Fruit fly (Drosophila melanogaster) whole organism, wandering third instar larva: ENCODE data around the gene Tm2.

Experiments used
- HLH106 ChIP-seq: fragments of 200-800 bp; optimal IDR thresholded peaks from 3 replicates; lab custom pipeline; 2019; ENCODE audit warnings: missing biosample characterization, mild to moderate bottlenecking, missing genetic modification characterization, moderate library complexity
- Hr78 ChIP-seq: fragments of >200 bp; optimal IDR thresholded peaks from 2 replicates; lab custom pipeline; 2017; ENCODE audit warnings: missing biosample characterization, missing genetic modification characterization
- Vsx2 ChIP-seq: fragments of 200-300, 225-300 bp; sonication (Bioruptor generic); optimal IDR thresholded peaks from 2 replicates; lab custom pipeline; 2018; ENCODE audit warnings: missing biosample characterization, missing genetic modification characterization; ENCODE audit not compliant: partially characterized antibody
- br ChIP-seq: fragments of 200-800 bp; sonication (Bioruptor generic); optimal IDR thresholded peaks from 2 replicates; lab custom pipeline; 2016; ENCODE audit warnings: missing biosample characterization, missing genetic modification characterization
- psq ChIP-seq: fragments of 200-800 bp; sonication (Bioruptor generic); optimal IDR thresholded peaks from 3 replicates; lab custom pipeline; 2017; ENCODE audit warnings: missing biosample characterization, mild to moderate bottlenecking, missing genetic modification characterization, moderate library complexity

DNA sequence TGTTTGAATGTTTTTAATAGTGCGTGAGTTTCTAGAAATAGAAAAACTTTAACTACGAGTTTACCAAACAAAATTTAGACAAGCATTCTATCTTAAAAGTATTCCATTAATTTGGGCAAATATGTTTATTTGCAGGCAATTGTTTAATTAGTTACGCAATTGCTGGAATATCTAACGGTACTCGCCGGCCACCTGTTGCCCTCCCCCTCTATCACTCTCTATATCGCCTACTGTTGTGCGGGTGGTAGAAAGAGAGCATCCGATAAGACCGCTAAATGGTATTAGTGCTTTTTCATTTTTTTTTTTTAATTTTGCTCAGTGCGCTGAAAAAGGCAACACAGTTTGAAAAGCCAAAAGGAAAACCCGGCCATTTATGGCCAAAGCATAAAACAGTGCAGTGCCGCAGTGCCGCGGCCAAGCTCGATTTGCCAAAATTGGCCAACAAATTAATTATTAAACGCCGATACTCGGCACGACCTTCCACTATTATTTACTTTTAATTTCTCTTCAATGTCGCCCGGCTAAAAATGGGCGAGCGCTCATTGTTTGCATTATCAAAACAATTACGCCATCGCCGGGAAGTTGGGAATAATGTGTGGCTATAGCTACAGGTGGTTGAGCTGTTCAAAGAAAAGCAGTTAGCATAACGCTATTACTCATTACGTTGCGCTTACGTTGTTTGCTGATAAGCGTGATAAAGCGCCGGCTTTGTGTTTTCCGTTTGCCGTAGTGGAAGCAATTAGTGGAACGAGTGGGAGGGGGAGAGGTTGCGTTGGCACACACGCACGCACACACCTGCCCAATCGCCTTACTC is 20.0 kb upstream of the Tm2 start:
- TF ChIP-seq Vsx2 (GFP tag; lab: Kevin White, UChicago) (no peak), Hr78 (GFP tag; lab: Kevin White, UChicago) (no peak), HLH106 (no peak), br (GFP tag; lab: Kevin White, UChicago) (no peak), psq (GFP tag; lab: Kevin White, UChicago) (no peak)
